Worm (Caenorhabditis elegans) whole organism, young adult: ENCODE results near the gene srh-206.

Experiments used
- F10E7.11 ChIP-seq: sonication (generic microtip); optimal IDR thresholded peaks from 2 replicates; lab custom pipeline; 2017; ENCODE audit warnings: mild to moderate bottlenecking, missing genetic modification characterization, moderate library complexity, missing compliant biosample characterization
- unc-130 ChIP-seq: sonication (generic microtip); optimal IDR thresholded peaks from 2 replicates; lab custom pipeline; 2016; ENCODE audit warnings: missing genetic modification reagents, missing genetic modification characterization, missing compliant biosample characterization

DNA sequence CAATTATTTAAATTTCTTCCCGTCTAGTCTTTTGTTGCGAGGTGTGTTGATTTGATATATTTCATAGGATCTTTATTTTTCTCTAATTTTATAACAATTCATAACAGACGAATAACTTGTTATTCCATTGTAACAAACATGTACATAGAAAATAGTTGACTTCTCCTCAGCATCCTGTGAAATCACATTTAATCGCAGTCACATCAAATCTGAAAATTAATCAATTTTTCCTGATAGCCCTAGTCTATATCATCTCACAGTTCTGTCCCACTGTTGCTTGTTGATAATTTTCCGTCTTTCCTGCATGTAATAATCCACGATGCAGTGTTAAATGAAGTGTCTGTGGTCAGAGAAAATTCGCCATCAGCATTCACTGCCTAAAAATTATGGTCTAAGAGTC, 33.1 kb upstream of the srh-206 start:
- TF ChIP-seq unc-130 (GFP tag; lab: Kevin White, UChicago): no peak
- TF ChIP-seq F10E7.11 (tag; lab: Kevin White, UChicago): no peak
